Worm (Caenorhabditis elegans): ENCODE measurements around the gene str-240.

ce11 chrV:1476284-1476792 is 45.4 kb downstream of the str-240 start:
- TF ChIP-seq ama-1 (optimal IDR thresholded peaks at IDR 0.05) (no peak), nhr-11 (tag; optimal IDR thresholded peaks at IDR 0.05) (no peak), pha-4 (tag; optimal IDR thresholded peaks at IDR 0.05) (no peak), C08G9.2 (tag; optimal IDR thresholded peaks at IDR 0.05) (no peak), ets-4 (tag; optimal IDR thresholded peaks at IDR 0.05) (no peak), pax-1 (tag; optimal IDR thresholded peaks at IDR 0.05) (no peak), tbx-2 (tag; optimal IDR thresholded peaks at IDR 0.05) (no peak), sdc-2 (tag; optimal IDR thresholded peaks at IDR 0.05) (no peak), ztf-16 (tag; optimal IDR thresholded peaks at IDR 0.05) (no peak), pqm-1 (tag; optimal IDR thresholded peaks at IDR 0.05) (no peak), nhr-232 (tag; optimal IDR thresholded peaks at IDR 0.05) (no peak)
